Fruit fly (Drosophila melanogaster) whole organism, prepupa: ENCODE measurements around the gene CG7126.

ENCODE experiments used
- CG10631 ChIP-seq: fragments of 200-800 bp; sonication (Bioruptor generic); optimal IDR thresholded peaks from 2 replicates; lab custom pipeline; 2016; ENCODE audit warnings: missing biosample characterization, missing genetic modification characterization
- CG11294 ChIP-seq: fragments of 200-800 bp; sonication (Bioruptor generic); IDR thresholded peaks from 2 replicates; pipeline ENCODE4 v1.3.6; 2022; ENCODE audit warnings: missing biosample characterization, missing genetic modification characterization
- CG11902 ChIP-seq: fragments of 200-800 bp; sonication (Bioruptor generic); optimal IDR thresholded peaks from 3 replicates; lab custom pipeline; 2016; ENCODE audit warnings: missing biosample characterization, missing genetic modification characterization
- CG15336 ChIP-seq: fragments of 200-800 bp; sonication (Bioruptor generic); IDR thresholded peaks from 2 replicates; pipeline ENCODE4 v1.3.6; 2022; ENCODE audit warnings: missing biosample characterization, missing genetic modification characterization
- CG16779 ChIP-seq: fragments of 200-800 bp; sonication (Bioruptor generic); optimal IDR thresholded peaks from 3 replicates; lab custom pipeline; 2017; ENCODE audit warnings: missing biosample characterization, mild to moderate bottlenecking, missing genetic modification characterization
- CG32006 ChIP-seq: fragments of 200-800 bp; sonication (Bioruptor generic); optimal IDR thresholded peaks from 3 replicates; lab custom pipeline; 2017; ENCODE audit warnings: missing biosample characterization, mild to moderate bottlenecking, missing genetic modification characterization
- CG34406 ChIP-seq: fragments of 200-800 bp; sonication (Bioruptor generic); optimal IDR thresholded peaks from 3 replicates; lab custom pipeline; 2016; ENCODE audit warnings: missing biosample characterization, missing genetic modification characterization
- CG3919 ChIP-seq: fragments of 200-800 bp; sonication (Bioruptor generic); optimal IDR thresholded peaks from 3 replicates; lab custom pipeline; 2016; ENCODE audit warnings: missing biosample characterization, missing genetic modification characterization
- CG6163 ChIP-seq: fragments of 200-800 bp; sonication (Bioruptor generic); IDR thresholded peaks from 3 replicates; pipeline ENCODE4 v1.3.6; 2022; ENCODE audit warnings: missing biosample characterization, missing genetic modification characterization
- CG8319 ChIP-seq: fragments of 200-800 bp; sonication (Bioruptor generic); optimal IDR thresholded peaks from 3 replicates; lab custom pipeline; 2016; ENCODE audit warnings: missing biosample characterization, missing genetic modification characterization
- CG8632 ChIP-seq: fragments of 200-800 bp; sonication (Bioruptor generic); optimal IDR thresholded peaks from 3 replicates; lab custom pipeline; 2016; ENCODE audit warnings: missing biosample characterization, missing genetic modification characterization
- Eip75B ChIP-seq: fragments of 200-800 bp; sonication (Bioruptor generic); optimal IDR thresholded peaks from 3 replicates; lab custom pipeline; 2016; ENCODE audit warnings: missing biosample characterization, missing genetic modification characterization
- Eip78C ChIP-seq: fragments of 200-800 bp; sonication (Bioruptor generic); peaks from one replicate; lab custom pipeline; 2016; ENCODE audit warnings: missing biosample characterization, missing genetic modification characterization
- Ets21C ChIP-seq: fragments of 200-800 bp; sonication (Bioruptor generic); optimal IDR thresholded peaks from 3 replicates; lab custom pipeline; 2016; ENCODE audit warnings: missing biosample characterization, missing genetic modification characterization
- Gug ChIP-seq: fragments of 200-800 bp; sonication (Bioruptor generic); IDR thresholded peaks from 2 replicates; pipeline ENCODE4 v1.3.6; 2022; ENCODE audit warnings: missing biosample characterization, missing genetic modification characterization
- Hr38 ChIP-seq: sonication (Bioruptor generic); optimal IDR thresholded peaks from 2 replicates; lab custom pipeline; 2016; ENCODE audit warnings: missing biosample characterization, missing genetic modification characterization
- Hr39 ChIP-seq: fragments of 200-800 bp; sonication (Bioruptor generic); optimal IDR thresholded peaks from 2 replicates; lab custom pipeline; 2016; ENCODE audit warnings: missing biosample characterization, missing genetic modification characterization
- Hr4 ChIP-seq: fragments of 200-800 bp; sonication (Bioruptor generic); optimal IDR thresholded peaks from 3 replicates; lab custom pipeline; 2016; ENCODE audit warnings: missing biosample characterization, missing genetic modification characterization
- Lpt ChIP-seq: fragments of 200-800 bp; sonication (Bioruptor generic); optimal IDR thresholded peaks from 3 replicates; lab custom pipeline; 2016; ENCODE audit warnings: missing biosample characterization, missing genetic modification characterization
- Met ChIP-seq: fragments of 200-800 bp; sonication (Bioruptor generic); optimal IDR thresholded peaks from 3 replicates; lab custom pipeline; 2016; ENCODE audit warnings: missing biosample characterization, missing genetic modification characterization
- OdsH ChIP-seq: fragments of 200-800 bp; sonication (Bioruptor generic); optimal IDR thresholded peaks from 3 replicates; lab custom pipeline; 2016; ENCODE audit warnings: missing biosample characterization, missing genetic modification characterization
- Sox14 ChIP-seq: fragments of 200-800 bp; sonication (Bioruptor generic); optimal IDR thresholded peaks from 3 replicates; lab custom pipeline; 2016; ENCODE audit warnings: missing biosample characterization, missing genetic modification characterization
- Sox15 ChIP-seq: fragments of 200-800 bp; sonication (Bioruptor generic); optimal IDR thresholded peaks from 3 replicates; lab custom pipeline; 2016; ENCODE audit warnings: missing biosample characterization, missing genetic modification characterization
- achi ChIP-seq: fragments of 200-800 bp; sonication (Bioruptor generic); optimal IDR thresholded peaks from 3 replicates; lab custom pipeline; 2016; ENCODE audit warnings: missing biosample characterization, missing genetic modification characterization
- acj6 ChIP-seq: fragments of 200-800 bp; sonication (Bioruptor generic); optimal IDR thresholded peaks from 3 replicates; lab custom pipeline; 2016; ENCODE audit warnings: missing biosample characterization, missing genetic modification characterization
- dsx ChIP-seq: fragments of 200-800 bp; optimal IDR thresholded peaks from 3 replicates; lab custom pipeline; 2019; ENCODE audit warnings: missing biosample characterization, mild to moderate bottlenecking, missing genetic modification characterization, moderate library complexity; ENCODE audit not compliant: poor library complexity, severe bottlenecking
- eg ChIP-seq: fragments of 200-800 bp; sonication (Bioruptor generic); IDR thresholded peaks from 3 replicates; pipeline ENCODE4 v1.3.6; 2022; ENCODE audit warnings: missing biosample characterization, missing genetic modification characterization
- esn ChIP-seq: fragments of 200-800 bp; sonication (Bioruptor generic); optimal IDR thresholded peaks from 2 replicates; lab custom pipeline; 2016; ENCODE audit warnings: missing biosample characterization, mild to moderate bottlenecking, missing genetic modification characterization, moderate library complexity
- fd59A ChIP-seq: fragments of 200-800 bp; sonication (Bioruptor generic); optimal IDR thresholded peaks from 2 replicates; lab custom pipeline; 2017; ENCODE audit warnings: missing biosample characterization, mild to moderate bottlenecking, missing genetic modification characterization, missing genetic modification reagents
- lz ChIP-seq: fragments of 200-800 bp; sonication (Bioruptor generic); optimal IDR thresholded peaks from 3 replicates; lab custom pipeline; 2016; ENCODE audit warnings: missing biosample characterization, missing genetic modification characterization
- net ChIP-seq: fragments of 200-800 bp; sonication (Bioruptor generic); optimal IDR thresholded peaks from 3 replicates; lab custom pipeline; 2016; ENCODE audit warnings: missing biosample characterization, missing genetic modification characterization
- ss ChIP-seq, 2 experiments: fragments of 200-800 bp; sonication (Bioruptor generic); optimal IDR thresholded peaks; 2 replicates in 1 of 2; 3 replicates in 1 of 2; lab custom pipeline; 2017 to 2018; ENCODE audit warnings: mild to moderate bottlenecking in 2 of 2, missing biosample characterization in 2 of 2, missing genetic modification characterization in 2 of 2, moderate library complexity in 1 of 2
- svp ChIP-seq: fragments of 200-800 bp; sonication (Bioruptor generic); peaks from one replicate; lab custom pipeline; 2016; ENCODE audit warnings: missing biosample characterization, missing genetic modification characterization

The CG7126 gene

dm6 chr3R:18302749-18303148 lies at the start of gene CG7126:
Gene CG7126 (minus strand): TSS chr3R:18302849.
- no peak for TF ChIP-seq Eip75B
- no peak for TF ChIP-seq CG8632 (GFP tag; lab: Kevin White, UChicago)
- TF ChIP-seq eg (GFP tag; lab: Robert Waterston, UW), result no peak
- TF ChIP-seq net (GFP tag; lab: Kevin White, UChicago), result no peak
- no peak for TF ChIP-seq esn (GFP tag; lab: Kevin White, UChicago)
- TF ChIP-seq lz (GFP tag; lab: Kevin White, UChicago), result no peak
- TF ChIP-seq Gug (GFP tag; lab: Robert Waterston, UW), result no peak
- no peak for TF ChIP-seq ss (GFP tag; optimal IDR thresholded peaks at IDR 0.05; lab: Kevin White, UChicago)
- TF ChIP-seq CG16779, result no peak
- TF ChIP-seq OdsH (GFP tag; lab: Kevin White, UChicago), result no peak
- TF ChIP-seq CG34406 (GFP tag; lab: Kevin White, UChicago), result no peak
- TF ChIP-seq CG6163 (GFP tag; lab: Robert Waterston, UW), result no peak
- no peak for TF ChIP-seq dsx
- TF ChIP-seq Sox14 (GFP tag; lab: Kevin White, UChicago), result no peak
- TF ChIP-seq Sox15 (GFP tag; lab: Kevin White, UChicago), result no peak
- TF ChIP-seq achi (GFP tag; lab: Kevin White, UChicago), result no peak
- no peak for TF ChIP-seq Met (GFP tag; lab: Kevin White, UChicago)
- no peak for TF ChIP-seq fd59A (GFP tag; lab: Kevin White, UChicago)
- TF ChIP-seq CG8319 (GFP tag; lab: Kevin White, UChicago), result no peak

- no peak for TF ChIP-seq esn (GFP tag; lab: Kevin White, UChicago)
- TF ChIP-seq fd59A (GFP tag; lab: Kevin White, UChicago), result no peak
Observed at dm6 chr3R:18338493-18338892, 35.8 kb upstream of the CG7126 start.

DNA sequence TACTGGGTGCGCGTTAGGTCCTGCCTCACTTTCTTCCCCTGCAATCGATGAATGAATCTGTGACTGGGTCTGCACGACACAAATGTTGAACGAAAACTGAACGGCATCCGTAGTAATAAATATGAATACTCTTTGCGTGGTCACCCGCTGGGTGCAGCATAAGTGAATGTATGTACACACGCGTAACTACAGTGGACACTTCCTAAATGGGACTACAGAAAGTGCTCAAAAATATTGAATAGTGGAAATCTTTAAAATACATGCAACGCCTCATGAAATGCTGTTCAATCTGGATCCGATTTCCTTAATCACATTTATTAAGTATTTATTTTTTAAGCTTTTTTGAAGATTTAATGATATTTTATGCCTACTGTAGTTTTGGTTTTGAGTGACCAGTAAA lies 26.2 kb upstream of the CG7126 start, which contains the start of gene naz:
naz (minus strand) TSS at position 101 of the 400 bp plus-strand sequence.
- TF ChIP-seq CG32006, result peak; percentile 21
- TF ChIP-seq Hr38 (GFP tag; lab: Kevin White, UChicago), result no peak
- TF ChIP-seq Eip78C (GFP tag; lab: Kevin White, UChicago), result peak; percentile 32

DNA sequence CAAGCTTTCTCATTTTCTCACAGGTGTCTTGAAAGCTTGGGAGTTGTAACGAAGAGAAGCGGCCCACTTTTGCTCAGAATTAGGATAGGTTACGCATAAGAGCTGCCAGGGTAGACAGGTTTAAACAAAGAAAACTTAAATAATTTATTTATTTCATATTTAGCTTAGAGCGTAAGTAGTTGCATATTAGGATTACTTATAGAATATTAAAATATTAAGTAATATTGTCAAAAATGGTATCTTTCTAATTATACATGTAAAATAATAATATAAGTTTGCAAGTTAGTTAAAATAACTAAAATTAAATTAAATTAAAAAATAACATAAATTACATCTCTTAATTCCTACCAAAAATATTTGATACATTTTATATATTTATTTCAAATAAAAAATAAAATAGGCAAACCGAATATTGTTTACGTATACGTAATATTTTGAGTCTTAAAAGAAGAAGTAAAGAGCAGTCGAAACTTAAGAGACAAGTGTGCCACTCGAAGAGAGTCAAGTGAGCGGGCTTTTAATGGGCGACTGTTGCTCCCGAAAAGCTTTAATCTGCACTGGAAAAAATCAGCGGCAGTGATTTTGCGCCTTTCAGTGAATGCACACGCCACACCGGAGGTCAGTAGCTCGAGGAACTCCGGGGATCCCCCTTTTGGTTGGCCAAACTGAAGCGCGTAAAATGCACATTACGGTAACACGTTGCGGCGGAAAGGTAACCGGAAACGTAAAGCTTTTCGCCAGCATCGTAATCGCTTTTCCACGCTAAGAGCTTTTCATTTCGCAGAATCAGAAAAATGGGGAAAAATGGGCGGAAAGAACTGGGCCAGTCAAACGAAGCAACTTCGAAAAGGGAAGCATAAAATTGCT lies 12.4 kb upstream of the CG7126 start:
- TF ChIP-seq Eip78C (GFP tag; lab: Kevin White, UChicago), result peak; percentile 24
- peak; percentile 18; the same call in 1 of the 2 replicates for TF ChIP-seq Gug (GFP tag; lab: Robert Waterston, UW)
- TF ChIP-seq CG11294 (GFP tag; lab: Robert Waterston, UW), result 0 out of 2 replicates have a peak, but pooled peaks have one; percentile 28
- peak; percentile 78 for TF ChIP-seq svp (GFP tag; lab: Kevin White, UChicago)
- peak; percentile 15 for TF ChIP-seq net (GFP tag; lab: Kevin White, UChicago)
- peak; percentile 43 for TF ChIP-seq CG15336 (GFP tag; lab: Robert Waterston, UW)
- peak; percentile 73 for TF ChIP-seq eg (GFP tag; lab: Robert Waterston, UW)
- peak; percentile 6 for TF ChIP-seq CG3919 (GFP tag; lab: Kevin White, UChicago)
- TF ChIP-seq Hr39 (GFP tag; lab: Kevin White, UChicago), result no peak
- TF ChIP-seq CG32006, result peak; percentile 6
- peak; percentile 6 for TF ChIP-seq Lpt (GFP tag; lab: Kevin White, UChicago)
- no peak for TF ChIP-seq CG34406 (GFP tag; lab: Kevin White, UChicago)
- TF ChIP-seq Hr4 (GFP tag; lab: Kevin White, UChicago), result peak; percentile 40
- no peak for TF ChIP-seq Ets21C (GFP tag; lab: Kevin White, UChicago)
- TF ChIP-seq CG10631, result no peak
- peak; percentile 54; the same call in 2 of the 3 replicates for TF ChIP-seq CG6163 (GFP tag; lab: Robert Waterston, UW)
- TF ChIP-seq acj6 (GFP tag; lab: Kevin White, UChicago), result no peak
- TF ChIP-seq CG11902 (GFP tag; lab: Kevin White, UChicago), result no peak
